Worm (Caenorhabditis elegans) whole organism, L4/young adult: Measurements from ENCODE around the gene gid-7.

Experiments used
- W03F9.2 ChIP-seq: fragments of 150-350 bp; optimal IDR thresholded peaks from 2 replicates; lab custom pipeline; 2014; ENCODE audit warnings: missing biosample characterization, missing genetic modification characterization
- dao-5 ChIP-seq: sonication (generic microtip); optimal IDR thresholded peaks from 2 replicates; lab custom pipeline; 2016; ENCODE audit warnings: missing genotype, missing genetic modification characterization, moderate library complexity, missing compliant biosample characterization
- him-1 ChIP-seq: sonication (generic microtip); optimal IDR thresholded peaks from 2 replicates; lab custom pipeline; 2016; ENCODE audit warnings: missing genotype, missing genetic modification reagents, missing genetic modification characterization, missing compliant biosample characterization

The gid-7 gene

ce11 chrV:3773618-3774017, 16.7 kb upstream of the gid-7 start:
- TF ChIP-seq W03F9.2 (tag; lab: Kevin White, UChicago), result no peak
- no peak for TF ChIP-seq him-1 (tag; lab: Kevin White, UChicago)
- TF ChIP-seq dao-5, result no peak

ce11 chrV:3771437-3772256, 14.8 kb upstream of the gid-7 start, which contains the start of the genes R08E5.1 and rips-1:
Gene R08E5.1 (minus strand): TSS chrV:3771518.
Gene rips-1 (plus strand): TSS chrV:3772021.
- no peak for TF ChIP-seq him-1 (tag; lab: Kevin White, UChicago)
- no peak for TF ChIP-seq dao-5
- TF ChIP-seq W03F9.2 (tag; lab: Kevin White, UChicago), result no peak

- no peak for TF ChIP-seq him-1 (tag; lab: Kevin White, UChicago)
- TF ChIP-seq dao-5, result no peak
- TF ChIP-seq W03F9.2 (tag; lab: Kevin White, UChicago), result no peak
Observed at ce11 chrV:3768270-3768669, 11.4 kb upstream of the gid-7 start, which contains the start of gene R08E5.4. Gene R08E5.4 (plus strand): TSS chrV:3768570.

- TF ChIP-seq dao-5 (no peak), W03F9.2 (tag; lab: Kevin White, UChicago) (no peak), him-1 (tag; lab: Kevin White, UChicago) (no peak)
Observed at ce11 chrV:3766904-3767303, 10.0 kb upstream of the gid-7 start, which contains the start of gene Y39H10A.1. Gene Y39H10A.1 (plus strand): TSS chrV:3767204.

ce11 chrV:3761829-3762228, 5.0 kb upstream of the gid-7 start:
- TF ChIP-seq W03F9.2 (tag; lab: Kevin White, UChicago), result no peak
- TF ChIP-seq him-1 (tag; lab: Kevin White, UChicago), result no peak
- no peak for TF ChIP-seq dao-5

ce11 chrV:3760839-3761238, 4.0 kb upstream of the gid-7 start, which contains the start of gene oac-55:
Gene oac-55 (plus strand): TSS chrV:3761139.
- TF ChIP-seq W03F9.2 (tag; lab: Kevin White, UChicago) (no peak), dao-5 (no peak), him-1 (tag; lab: Kevin White, UChicago) (no peak)

- TF ChIP-seq him-1 (tag; lab: Kevin White, UChicago) (no peak), dao-5 (no peak), W03F9.2 (tag; lab: Kevin White, UChicago) (no peak)
Observed at ce11 chrV:3759419-3759915, 2.6 kb upstream of the gid-7 start, which contains the start of gene chk-1. Gene chk-1 (minus strand): TSS chrV:3759469.

ce11 chrV:3750328-3750727, 6.5 kb downstream of the gid-7 start:
- TF ChIP-seq him-1 (tag; lab: Kevin White, UChicago) (no peak), W03F9.2 (tag; lab: Kevin White, UChicago) (no peak), dao-5 (no peak)

- TF ChIP-seq W03F9.2 (tag; lab: Kevin White, UChicago) (no peak), dao-5 (no peak), him-1 (tag; lab: Kevin White, UChicago) (no peak)
Observed at ce11 chrV:3743172-3743626, 13.7 kb downstream of the gid-7 start, which contains the start of gene mtm-9. Gene mtm-9 (plus strand): TSS chrV:3743576.

ce11 chrV:3739302-3739701, 17.6 kb downstream of the gid-7 start, which contains the start of gene hpo-36:
Gene hpo-36 (minus strand): TSS chrV:3739402.
- TF ChIP-seq dao-5, result no peak
- no peak for TF ChIP-seq him-1 (tag; lab: Kevin White, UChicago)

- TF ChIP-seq dao-5 (no peak), W03F9.2 (tag; lab: Kevin White, UChicago) (no peak), him-1 (tag; lab: Kevin White, UChicago) (no peak)
Observed at ce11 chrV:3738409-3738808, 18.5 kb downstream of the gid-7 start.

ce11 chrV:3724772-3725171, 32.1 kb downstream of the gid-7 start, which contains the start of gene str-30:
Gene str-30 (plus strand): TSS chrV:3725072.
- TF ChIP-seq W03F9.2 (tag; lab: Kevin White, UChicago), result no peak
- no peak for TF ChIP-seq dao-5
- TF ChIP-seq him-1 (tag; lab: Kevin White, UChicago), result no peak

- TF ChIP-seq dao-5 (no peak), W03F9.2 (tag; lab: Kevin White, UChicago) (no peak), him-1 (tag; lab: Kevin White, UChicago) (no peak)
Observed at ce11 chrV:3718507-3718906, 38.4 kb downstream of the gid-7 start.

- TF ChIP-seq dao-5, result no peak
- TF ChIP-seq him-1 (tag; lab: Kevin White, UChicago), result peak; percentile 79
Observed at ce11 chrV:3717751-3718150, 39.1 kb downstream of the gid-7 start.
